Fruit fly (Drosophila melanogaster): ENCODE data around the gene CG7148.

CG7148 gene

DNA sequence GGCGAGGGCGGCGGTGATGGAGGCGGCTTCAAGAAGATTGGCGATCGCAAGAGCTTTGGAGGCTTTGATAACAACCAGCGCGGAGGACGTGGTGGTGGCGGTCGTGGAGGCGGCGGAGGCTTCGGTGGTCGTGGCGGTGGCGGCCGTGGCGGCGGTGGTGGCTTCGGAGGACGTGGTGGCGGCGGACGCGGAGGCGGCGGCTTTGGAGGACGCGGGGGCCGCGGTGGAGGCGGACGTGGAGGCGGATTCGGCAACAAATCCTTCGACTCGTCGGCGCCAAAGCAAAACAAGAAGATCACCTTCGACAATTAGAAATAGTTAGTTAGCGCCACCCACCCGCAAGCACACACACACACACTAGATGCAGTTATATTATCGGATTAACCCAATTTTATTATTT, 3.5 kb upstream of the CG7148 start:
- TF ChIP-seq Sp1 (GFP tag; optimal IDR thresholded peaks at IDR 0.05) (no peak), ey (GFP tag; optimal IDR thresholded peaks at IDR 0.05) (no peak), GATAd (GFP tag; optimal IDR thresholded peaks at IDR 0.05) (no peak), Jra (GFP tag; optimal IDR thresholded peaks at IDR 0.05) (no peak), woc (GFP tag; optimal IDR thresholded peaks at IDR 0.05) (no peak), psq (GFP tag; optimal IDR thresholded peaks at IDR 0.05) (no peak), Dfd (GFP tag; optimal IDR thresholded peaks at IDR 0.05) (peak; percentile 43), h (GFP tag; optimal IDR thresholded peaks at IDR 0.05) (no peak)

DNA sequence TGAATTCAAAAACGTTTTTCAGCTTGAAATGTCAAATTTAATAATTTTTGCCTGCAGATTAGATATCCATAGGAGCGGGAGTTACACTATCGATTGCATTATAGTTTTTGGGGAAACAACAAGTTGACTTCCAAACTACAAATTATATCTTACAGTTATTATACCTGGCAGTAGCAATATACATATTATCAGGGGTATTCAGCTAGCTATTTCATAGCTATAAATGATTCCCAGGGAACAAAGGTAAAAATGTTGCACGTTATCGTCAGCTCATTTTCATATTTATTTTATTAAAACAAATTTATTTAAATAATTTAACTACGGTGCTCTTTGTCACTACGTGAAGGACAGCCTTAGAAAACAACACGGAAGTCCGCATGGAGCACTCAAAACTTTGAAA, 1.9 kb downstream of the CG7148 start:
- TF ChIP-seq Abd-B (GFP tag; optimal IDR thresholded peaks at IDR 0.05) (no peak), Dfd (GFP tag; optimal IDR thresholded peaks at IDR 0.05) (no peak), OdsH (GFP tag; optimal IDR thresholded peaks at IDR 0.05) (no peak), Vsx2 (GFP tag; optimal IDR thresholded peaks at IDR 0.05; ENCODE audit: partially characterized antibody) (no peak), Myc (optimal IDR thresholded peaks at IDR 0.05) (no peak), usp (GFP tag; optimal IDR thresholded peaks at IDR 0.05) (no peak), GATAd (GFP tag; optimal IDR thresholded peaks at IDR 0.05) (no peak), woc (GFP tag; optimal IDR thresholded peaks at IDR 0.05) (no peak), Hnf4 (GFP tag; optimal IDR thresholded peaks at IDR 0.05) (no peak)

DNA sequence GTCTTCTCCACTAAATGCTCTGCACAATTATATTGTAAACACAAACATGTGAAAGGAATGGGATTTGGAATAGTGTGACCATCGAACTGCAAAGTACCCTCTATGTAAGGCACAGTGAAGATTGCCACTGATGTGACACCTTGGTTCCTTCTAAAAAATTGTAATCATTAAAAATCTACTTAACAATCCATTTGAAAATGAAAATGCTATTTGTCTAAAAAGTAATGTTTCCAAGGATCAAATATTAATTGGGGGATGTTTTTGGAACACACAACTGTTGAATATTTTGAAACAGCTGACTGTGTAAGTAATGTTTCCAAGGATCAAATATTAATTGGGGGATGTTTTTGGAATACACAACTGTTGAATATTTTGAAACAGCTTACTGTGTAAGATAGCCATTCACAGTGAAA, 3.9 kb downstream of the CG7148 start, which contains the start of gene CG32448:
TSS of gene CG32448 (minus strand) at position 304 of the 413 bp plus-strand sequence.
- TF ChIP-seq lola (GFP tag; optimal IDR thresholded peaks at IDR 0.05) (no peak), dmrt93B (GFP tag; optimal IDR thresholded peaks at IDR 0.05) (no peak), dl (GFP tag; optimal IDR thresholded peaks at IDR 0.05; ENCODE audit: insufficient read depth in 1 of 2, partially characterized antibody in 2 of 2) (no peak), jim (GFP tag; optimal IDR thresholded peaks at IDR 0.05) (no peak), Vsx2 (GFP tag; optimal IDR thresholded peaks at IDR 0.05; ENCODE audit: partially characterized antibody) (no peak), OdsH (GFP tag; optimal IDR thresholded peaks at IDR 0.05) (peak; percentile 18), CG9705 (GFP tag; optimal IDR thresholded peaks at IDR 0.05) (peak; percentile 27), sv (GFP tag; optimal IDR thresholded peaks at IDR 0.05) (peak; percentile 28), ey (GFP tag; optimal IDR thresholded peaks at IDR 0.05) (peak; percentile 75), br (GFP tag; optimal IDR thresholded peaks at IDR 0.05) (peak; percentile 17), Rel (GFP tag; optimal IDR thresholded peaks at IDR 0.05) (no peak), Rel (tag; optimal IDR thresholded peaks at IDR 0.05) (peak; percentile 54), HLH106 (tag; optimal IDR thresholded peaks at IDR 0.05) (peak; percentile 58), CrebA (GFP tag; optimal IDR thresholded peaks at IDR 0.05; ENCODE audit: borderline replicate concordance) (no peak), Myc (optimal IDR thresholded peaks at IDR 0.05) (no peak), N (GFP tag; optimal IDR thresholded peaks at IDR 0.05) (no peak), Sp1 (GFP tag; optimal IDR thresholded peaks at IDR 0.05) (peak; percentile 10), rgr (GFP tag; optimal IDR thresholded peaks at IDR 0.05) (peak; percentile 67), woc (GFP tag; optimal IDR thresholded peaks at IDR 0.05) (peak; percentile 76), psq (GFP tag; optimal IDR thresholded peaks at IDR 0.05) (peak; percentile 25), Hr83 (GFP tag; optimal IDR thresholded peaks at IDR 0.05; ENCODE audit: poor library complexity, severe bottlenecking) (peak; percentile 44), h (GFP tag; optimal IDR thresholded peaks at IDR 0.05) (peak; percentile 52), foxo (GFP tag; optimal IDR thresholded peaks at IDR 0.05) (peak in 1 of 2 experiments; percentile 72), fru (GFP tag; optimal IDR thresholded peaks at IDR 0.05) (peak; percentile 57)

DNA sequence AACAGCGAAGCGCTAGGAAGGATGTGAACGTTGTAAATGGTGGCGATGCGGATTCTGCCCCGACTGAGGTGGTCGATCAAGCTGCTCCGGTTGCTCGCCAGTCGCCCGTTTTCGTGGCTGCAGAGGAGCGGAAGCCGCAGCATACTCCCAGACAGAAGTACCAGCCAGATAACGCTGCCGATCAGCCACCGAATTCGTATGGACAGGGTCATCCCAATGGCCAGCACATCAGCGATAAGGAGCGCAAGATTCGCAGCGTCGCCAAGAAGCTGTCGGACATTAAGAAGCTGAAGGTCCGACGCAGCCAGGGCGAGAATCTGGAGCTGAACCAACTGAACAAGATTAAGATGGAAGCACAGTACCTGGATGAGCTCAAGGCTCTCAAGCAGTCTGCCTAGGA, 4.9 kb downstream of the CG7148 start:
- no peak for TF ChIP-seq pan (optimal IDR thresholded peaks at IDR 0.05)
- TF ChIP-seq Jra (GFP tag; optimal IDR thresholded peaks at IDR 0.05): no peak
- TF ChIP-seq GATAd (GFP tag; optimal IDR thresholded peaks at IDR 0.05): no peak
- no peak for TF ChIP-seq Dif (GFP tag; optimal IDR thresholded peaks at IDR 0.05; ENCODE audit: partially characterized antibody)
- TF ChIP-seq Hr78 (GFP tag; optimal IDR thresholded peaks at IDR 0.05): no peak
- no peak for TF ChIP-seq usp (GFP tag; optimal IDR thresholded peaks at IDR 0.05)
- no peak for TF ChIP-seq Mio (GFP tag; optimal IDR thresholded peaks at IDR 0.05)
- TF ChIP-seq Abd-B (GFP tag; optimal IDR thresholded peaks at IDR 0.05): no peak
- TF ChIP-seq foxo (GFP tag; optimal IDR thresholded peaks at IDR 0.05): no peak
- no peak for TF ChIP-seq dmrt93B (GFP tag; optimal IDR thresholded peaks at IDR 0.05)
- TF ChIP-seq Sp1 (GFP tag; optimal IDR thresholded peaks at IDR 0.05): no peak
- TF ChIP-seq Hr83 (GFP tag; optimal IDR thresholded peaks at IDR 0.05; ENCODE audit: poor library complexity, severe bottlenecking): no peak
- no peak for TF ChIP-seq CG32264 (GFP tag; optimal IDR thresholded peaks at IDR 0.05)
- TF ChIP-seq sv (GFP tag; optimal IDR thresholded peaks at IDR 0.05): no peak
- no peak for TF ChIP-seq jim (GFP tag; optimal IDR thresholded peaks at IDR 0.05)
- no peak for TF ChIP-seq CrebA (GFP tag; optimal IDR thresholded peaks at IDR 0.05; ENCODE audit: borderline replicate concordance)
- no peak for TF ChIP-seq h (GFP tag; optimal IDR thresholded peaks at IDR 0.05)
